Fruit fly (Drosophila melanogaster): ENCODE measurements around the gene Gr2a.

DNA sequence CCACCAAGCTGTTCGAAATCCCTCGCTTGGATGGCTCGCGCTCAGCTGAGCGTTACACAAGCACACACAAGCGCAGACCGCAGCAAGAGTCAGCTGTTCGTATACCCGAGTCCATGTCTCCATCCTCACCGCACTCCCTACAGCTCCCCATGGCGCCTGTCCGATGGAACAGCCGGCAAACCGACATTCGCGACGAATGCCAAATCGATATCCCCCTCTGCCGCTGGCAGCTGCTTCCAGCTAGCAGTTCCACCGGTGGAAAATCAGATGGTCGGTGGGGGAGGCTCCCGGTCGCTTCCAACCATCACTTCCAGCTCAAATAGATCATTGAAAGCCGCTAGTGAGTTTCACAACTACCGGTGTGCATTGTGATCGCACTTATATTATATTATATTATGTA is 41.9 kb upstream of the Gr2a start:
- TF ChIP-seq Mnt (GFP tag; optimal IDR thresholded peaks at IDR 0.05) = no peak
- no peak for TF ChIP-seq Clk (GFP tag; optimal IDR thresholded peaks at IDR 0.05)
- TF ChIP-seq cnc (optimal IDR thresholded peaks at IDR 0.05) = no peak
- no peak for TF ChIP-seq CG33017 (tag; optimal IDR thresholded peaks at IDR 0.05)
- TF ChIP-seq CG1620 (GFP tag; optimal IDR thresholded peaks at IDR 0.05) = no peak
- TF ChIP-seq toe (GFP tag; optimal IDR thresholded peaks at IDR 0.05) = no peak
- no peak for TF ChIP-seq bab1 (GFP tag; optimal IDR thresholded peaks at IDR 0.05)
- TF ChIP-seq cic (GFP tag; optimal IDR thresholded peaks at IDR 0.05) = no peak
